Fruit fly (Drosophila melanogaster) whole organism, embryonic: ENCODE measurements around the gene Polr3E.

Experiments
- CG10565 ChIP-seq: fragments of 200-800 bp; sonication (Bioruptor generic); optimal IDR thresholded peaks from 3 replicates; lab custom pipeline; 2016; ENCODE audit warnings: missing biosample characterization, mild to moderate bottlenecking, missing genetic modification characterization
- CG11504 ChIP-seq: fragments of 200-800 bp; sonication (Bioruptor generic); optimal IDR thresholded peaks from 3 replicates; lab custom pipeline; 2019; ENCODE audit warnings: missing biosample characterization, mild to moderate bottlenecking, missing genetic modification characterization, moderate library complexity
- CG12659 ChIP-seq: fragments of 200-800 bp; sonication (Bioruptor generic); optimal IDR thresholded peaks from 3 replicates; lab custom pipeline; 2017; ENCODE audit warnings: mild to moderate bottlenecking, missing biosample characterization, missing genetic modification reagents, missing genetic modification characterization
- CG13624 ChIP-seq: fragments of 200-800 bp; sonication (Bioruptor generic); optimal IDR thresholded peaks from 2 replicates; lab custom pipeline; 2016; ENCODE audit warnings: missing biosample characterization, missing genetic modification characterization
- CG2120 ChIP-seq: fragments of 200-800 bp; sonication (Bioruptor generic); optimal IDR thresholded peaks from 3 replicates; lab custom pipeline; 2016; ENCODE audit warnings: missing biosample characterization, missing genetic modification characterization
- CG30431 ChIP-seq: fragments of 200-800 bp; sonication (Bioruptor generic); optimal IDR thresholded peaks from 2 replicates; lab custom pipeline; 2017; ENCODE audit warnings: missing biosample characterization, missing genetic modification characterization
- CG31388 ChIP-seq: fragments of 200-800 bp; sonication (Bioruptor generic); optimal IDR thresholded peaks from 2 replicates; lab custom pipeline; 2016; ENCODE audit warnings: missing biosample characterization, missing genetic modification characterization
- CG33213 ChIP-seq: fragments of 200-800 bp; sonication (Bioruptor generic); optimal IDR thresholded peaks from 3 replicates; lab custom pipeline; 2016; ENCODE audit warnings: missing biosample characterization, missing genetic modification characterization
- CG6272 ChIP-seq: fragments of 200-800 bp; sonication (Bioruptor generic); IDR thresholded peaks from 2 replicates; pipeline ENCODE4 v1.3.6; 2022; ENCODE audit warnings: missing biosample characterization, missing genetic modification characterization
- CG6765 ChIP-seq: fragments of 200-800 bp; sonication (Bioruptor generic); optimal IDR thresholded peaks from 3 replicates; lab custom pipeline; 2017; ENCODE audit warnings: missing biosample characterization, mild to moderate bottlenecking, missing genetic modification characterization
- CG6813 ChIP-seq: fragments of 200-800 bp; sonication (Bioruptor generic); optimal IDR thresholded peaks from 2 replicates; lab custom pipeline; 2017; ENCODE audit warnings: missing biosample characterization, missing genetic modification characterization, mild to moderate bottlenecking, moderate library complexity, missing genetic modification reagents
- CG8388 ChIP-seq: fragments of 200-800 bp; sonication (Bioruptor generic); optimal IDR thresholded peaks from 2 replicates; lab custom pipeline; 2019; ENCODE audit warnings: missing biosample characterization, mild to moderate bottlenecking, missing genetic modification characterization, moderate library complexity
- CG8944 ChIP-seq: fragments of 200-800 bp; sonication (Bioruptor generic); optimal IDR thresholded peaks from 3 replicates; lab custom pipeline; 2016; ENCODE audit warnings: missing biosample characterization, missing genetic modification characterization
- CTCF ChIP-seq: fragments of 200-800 bp; sonication (Bioruptor generic); optimal IDR thresholded peaks from 2 replicates; lab custom pipeline; 2017; ENCODE audit warnings: missing biosample characterization, mild to moderate bottlenecking, missing genetic modification characterization, moderate library complexity
- Dbx ChIP-seq: fragments of 200-800 bp; sonication (Bioruptor generic); IDR thresholded peaks from 3 replicates; pipeline ENCODE4 v1.3.6; 2022; ENCODE audit warnings: missing biosample characterization, missing genetic modification characterization
- Deaf1 ChIP-seq: fragments of 200-800 bp; optimal IDR thresholded peaks from 3 replicates; lab custom pipeline; 2019; ENCODE audit warnings: missing biosample characterization, mild to moderate bottlenecking, missing genetic modification characterization, moderate library complexity
- Drgx ChIP-seq: fragments of 200-800 bp; sonication (Bioruptor generic); IDR thresholded peaks from 2 replicates; pipeline ENCODE4 v1.3.6; 2022; ENCODE audit warnings: missing biosample characterization, missing genetic modification characterization
- ERR ChIP-seq: fragments of 200-800 bp; sonication (Bioruptor generic); optimal IDR thresholded peaks from 2 replicates; lab custom pipeline; 2016; ENCODE audit warnings: missing biosample characterization, missing genetic modification characterization
- Ets65A ChIP-seq: fragments of 200-800 bp; sonication (Bioruptor generic); peaks from one replicate; lab custom pipeline; 2016; ENCODE audit warnings: missing biosample characterization, missing genetic modification characterization
- H15 ChIP-seq: fragments of 200-800 bp; sonication (Bioruptor generic); IDR thresholded peaks from 3 replicates; pipeline ENCODE4 v1.3.6; 2022; ENCODE audit warnings: missing biosample characterization, missing genetic modification characterization
- HHEX ChIP-seq: fragments of 200-800 bp; sonication (Bioruptor generic); optimal IDR thresholded peaks from 3 replicates; lab custom pipeline; 2017; ENCODE audit warnings: missing biosample characterization, mild to moderate bottlenecking, missing genetic modification characterization, missing genetic modification reagents
- Hr3 ChIP-seq: fragments of 200-800 bp; sonication (Bioruptor generic); optimal IDR thresholded peaks from 3 replicates; lab custom pipeline; 2016; ENCODE audit warnings: missing biosample characterization, missing genetic modification characterization
- Jarid2 ChIP-seq: fragments of 200-800 bp; sonication (Bioruptor generic); optimal IDR thresholded peaks from 3 replicates; lab custom pipeline; 2017; ENCODE audit warnings: mild to moderate bottlenecking, missing biosample characterization, missing genetic modification reagents, missing genetic modification characterization
- Six4 ChIP-seq: fragments of 200-800 bp; sonication (Bioruptor generic); optimal IDR thresholded peaks from 2 replicates; lab custom pipeline; 2016; ENCODE audit warnings: missing biosample characterization, missing genetic modification characterization
- bbx ChIP-seq: fragments of 200-800 bp; sonication (Bioruptor generic); IDR thresholded peaks from 2 replicates; pipeline ENCODE4 v1.3.6; 2022; ENCODE audit warnings: missing biosample characterization, missing genetic modification characterization; ENCODE audit not compliant: partially characterized antibody
- bsh ChIP-seq, 2 experiments: fragments of 200-800 bp; sonication (Bioruptor generic); optimal IDR thresholded peaks; 2 replicates each; lab custom pipeline; 2017 to 2018; ENCODE audit warnings: mild to moderate bottlenecking in 2 of 2, missing biosample characterization in 2 of 2, missing genetic modification characterization in 2 of 2, moderate library complexity in 1 of 2
- ci ChIP-seq: fragments of 200-800 bp; sonication (Bioruptor generic); IDR thresholded peaks from 3 replicates; pipeline ENCODE4 v1.3.6; 2022; ENCODE audit warnings: missing biosample characterization, missing genetic modification characterization
- croc ChIP-seq: fragments of 200-800 bp; sonication (Bioruptor generic); conservative IDR thresholded peaks from 3 replicates; pipeline ENCODE4 v1.3.6; 2022; ENCODE audit warnings: missing biosample characterization, missing genetic modification characterization
- crp ChIP-seq, 2 experiments: fragments of 200-800 bp; sonication (Bioruptor generic); optimal IDR thresholded peaks; 2 replicates in 1 of 2; 3 replicates in 1 of 2; lab custom pipeline; 2017; ENCODE audit warnings: missing biosample characterization in 2 of 2, missing genetic modification characterization in 2 of 2, mild to moderate bottlenecking in 1 of 2, moderate library complexity in 1 of 2
- ems ChIP-seq: fragments of 200-800 bp; sonication (Bioruptor generic); optimal IDR thresholded peaks from 3 replicates; lab custom pipeline; 2016; ENCODE audit warnings: missing biosample characterization, missing genetic modification characterization
- ftz-f1 ChIP-seq: fragments of 200-800 bp; sonication (Bioruptor generic); optimal IDR thresholded peaks from 2 replicates; lab custom pipeline; 2016; ENCODE audit warnings: missing biosample characterization, missing genetic modification characterization
- h ChIP-seq: fragments of >200 bp; optimal IDR thresholded peaks from 2 replicates; lab custom pipeline; 2017
- hb ChIP-seq: fragments of 200-800 bp; sonication (Bioruptor generic); IDR thresholded peaks from 3 replicates; pipeline ENCODE4 v1.3.6; 2022; ENCODE audit warnings: missing biosample characterization, missing genetic modification characterization; ENCODE audit not compliant: partially characterized antibody
- klu ChIP-seq: fragments of 200-800 bp; sonication (Bioruptor generic); IDR thresholded peaks from 2 replicates; pipeline ENCODE4 v1.3.6; 2022; ENCODE audit warnings: missing biosample characterization, missing genetic modification characterization
- lbe ChIP-seq: fragments of 200-800 bp; sonication (Bioruptor generic); optimal IDR thresholded peaks from 2 replicates; lab custom pipeline; 2016; ENCODE audit warnings: missing biosample characterization, mild to moderate bottlenecking, missing genetic modification characterization
- nom ChIP-seq: fragments of 200-800 bp; sonication (Bioruptor generic); optimal IDR thresholded peaks from 2 replicates; lab custom pipeline; 2017; ENCODE audit warnings: missing biosample characterization, missing genetic modification characterization, mild to moderate bottlenecking, moderate library complexity, missing genetic modification reagents
- ranshi ChIP-seq: fragments of 200-800 bp; sonication (Bioruptor generic); IDR thresholded peaks from 2 replicates; pipeline ENCODE4 v1.3.6; 2022; ENCODE audit warnings: missing biosample characterization, missing genetic modification characterization
- row ChIP-seq: fragments of 200-800 bp; sonication (Bioruptor generic); IDR thresholded peaks from 3 replicates; pipeline ENCODE4 v1.3.6; 2022; ENCODE audit warnings: missing biosample characterization, missing genetic modification characterization
- sens ChIP-seq: fragments of 200-800 bp; sonication (Bioruptor generic); peaks from one replicate; lab custom pipeline; 2016; ENCODE audit warnings: missing biosample characterization, missing genetic modification characterization
- shn ChIP-seq: fragments of 200-800 bp; sonication (Bioruptor generic); optimal IDR thresholded peaks from 3 replicates; lab custom pipeline; 2016; ENCODE audit warnings: missing biosample characterization, missing genetic modification characterization
- stwl ChIP-seq: fragments of 200-800 bp; sonication (Bioruptor generic); optimal IDR thresholded peaks from 3 replicates; lab custom pipeline; 2018; ENCODE audit warnings: missing biosample characterization, mild to moderate bottlenecking, missing genetic modification characterization, moderate library complexity
- sug ChIP-seq: fragments of 200-800 bp; optimal IDR thresholded peaks from 2 replicates; lab custom pipeline; 2019; ENCODE audit warnings: missing biosample characterization, mild to moderate bottlenecking, missing genetic modification characterization, moderate library complexity
- yki ChIP-seq: fragments of >200 bp; optimal IDR thresholded peaks from 3 replicates; lab custom pipeline; 2018
- z ChIP-seq: fragments of 200-800 bp; sonication (Bioruptor generic); IDR thresholded peaks from 3 replicates; pipeline ENCODE4 v1.3.6; 2022; ENCODE audit warnings: missing biosample characterization, missing genetic modification characterization

Polr3E gene

dm6 chr3L:20988862-20989261 is 42.8 kb upstream of the Polr3E start:
- TF ChIP-seq CG8944 (GFP tag; lab: Kevin White, UChicago), result no peak
- TF ChIP-seq CG12659 (GFP tag; lab: Kevin White, UChicago), result no peak
- peak; percentile 51 for TF ChIP-seq nom (GFP tag; lab: Kevin White, UChicago)
- peak; percentile 12 for TF ChIP-seq Ets65A (GFP tag; lab: Kevin White, UChicago)
- peak; percentile 62 for TF ChIP-seq Drgx (GFP tag; lab: Robert Waterston, UW)
- TF ChIP-seq sug (tag; lab: Kevin White, UChicago), result no peak
- TF ChIP-seq bsh (GFP tag; optimal IDR thresholded peaks at IDR 0.05; lab: Kevin White, UChicago), result peak in 1 of 2 experiments; percentile 81
- TF ChIP-seq sens, result peak; percentile 10
- TF ChIP-seq h (lab: Kevin White, UChicago), result no peak
- no peak for TF ChIP-seq z (GFP tag; lab: Robert Waterston, UW)

DNA sequence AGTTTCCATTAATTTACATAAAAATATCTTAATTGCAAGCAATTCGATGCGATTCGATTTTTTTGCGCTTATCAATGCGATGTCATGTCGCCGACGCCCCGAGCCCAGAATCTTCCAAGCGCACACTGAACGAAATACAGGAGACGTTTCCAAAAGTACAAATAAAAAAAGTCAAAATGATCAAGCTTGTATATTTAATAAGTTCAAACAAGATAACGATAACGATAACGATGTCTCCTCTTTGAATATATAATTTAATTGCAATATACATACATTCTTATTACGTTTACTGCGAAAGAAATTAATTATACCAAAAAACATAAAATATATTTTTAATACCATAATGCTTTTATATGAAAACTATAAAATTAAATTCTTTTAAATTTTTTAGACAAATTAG is 41.4 kb upstream of the Polr3E start:
- TF ChIP-seq nom (GFP tag; lab: Kevin White, UChicago) (peak; percentile 0), yki (no peak)

- TF ChIP-seq Hr3 (GFP tag; lab: Kevin White, UChicago) (no peak), sens (peak; percentile 70), stwl (peak; percentile 32), bbx (GFP tag; lab: Robert Waterston, UW) (0 out of 2 replicates have a peak, but pooled peaks have one; percentile 15)
Observed at dm6 chr3L:20991373-20991772, 40.3 kb upstream of the Polr3E start, which contains the start of gene CG12984. TSS of gene CG12984 (plus strand) at chr3L:20991673.

- TF ChIP-seq Deaf1 (tag; lab: Kevin White, UChicago) (no peak), Dbx (GFP tag; lab: Robert Waterston, UW) (0 out of 3 replicates have a peak, but pooled peaks have one; percentile 15), CTCF (GFP tag; lab: Kevin White, UChicago) (peak; percentile 61), ci (GFP tag; lab: Robert Waterston, UW) (no peak)
Observed at dm6 chr3L:20999639-21000038, 32.0 kb upstream of the Polr3E start.

- TF ChIP-seq CG10565 (GFP tag; lab: Kevin White, UChicago) (no peak), Jarid2 (GFP tag; lab: Kevin White, UChicago) (no peak), CG33213 (GFP tag; lab: Kevin White, UChicago) (peak; percentile 21), CG31388 (GFP tag; lab: Kevin White, UChicago) (no peak), CG8388 (peak; percentile 31), CG11504 (tag; lab: Kevin White, UChicago) (peak; percentile 73), CG6272 (no peak), shn (GFP tag; lab: Kevin White, UChicago) (no peak), CG6765 (GFP tag; lab: Kevin White, UChicago) (no peak), Six4 (no peak), croc (GFP tag; lab: Robert Waterston, UW) (no peak), ems (GFP tag; lab: Kevin White, UChicago) (peak; percentile 14), CG30431 (GFP tag; lab: Kevin White, UChicago) (no peak), ERR (GFP tag; lab: Kevin White, UChicago) (peak; percentile 38), klu (no peak), CG2120 (GFP tag; lab: Kevin White, UChicago) (no peak), lbe (GFP tag; lab: Kevin White, UChicago) (no peak), crp (GFP tag; optimal IDR thresholded peaks at IDR 0.05; lab: Kevin White, UChicago) (no peak), row (GFP tag; lab: Robert Waterston, UW) (no peak), H15 (GFP tag; lab: Robert Waterston, UW) (no peak), HHEX (GFP tag; lab: Kevin White, UChicago) (no peak), CG13624 (GFP tag; lab: Kevin White, UChicago) (peak; percentile 5), hb (GFP tag; lab: Robert Waterston, UW) (no peak), ranshi (GFP tag; lab: Robert Waterston, UW) (no peak), ftz-f1 (GFP tag; lab: Kevin White, UChicago) (no peak), CG6813 (peak; percentile 14)
Observed at dm6 chr3L:21007364-21008254, 24.0 kb upstream of the Polr3E start.
